Worm (Caenorhabditis elegans) whole organism, young adult: ENCODE results near the gene rdy-2.

Experiments used
- B0261.1 ChIP-seq: sonication (generic microtip); optimal IDR thresholded peaks from 2 replicates; lab custom pipeline; 2016; ENCODE audit warnings: mild to moderate bottlenecking, missing genetic modification characterization, moderate library complexity, missing compliant biosample characterization
- F10E7.11 ChIP-seq: sonication (generic microtip); optimal IDR thresholded peaks from 2 replicates; lab custom pipeline; 2017; ENCODE audit warnings: mild to moderate bottlenecking, missing genetic modification characterization, moderate library complexity, missing compliant biosample characterization
- F33H1.4 ChIP-seq: fragments of 200-800 bp; sonication (Bioruptor generic); IDR thresholded peaks from 2 replicates; pipeline ENCODE4 v1.3.6; 2022; ENCODE audit warnings: missing genetic modification reagents, missing genetic modification characterization, missing compliant biosample characterization
- F49E8.2 ChIP-seq: sonication (generic microtip); optimal IDR thresholded peaks from 3 replicates; lab custom pipeline; 2017; ENCODE audit warnings: missing genetic modification characterization, mild to moderate bottlenecking, missing compliant biosample characterization, antibody characterized with exemption, moderate library complexity; ENCODE audit not compliant: insufficient read depth
- F55B11.4 ChIP-seq: sonication (generic microtip); optimal IDR thresholded peaks from 2 replicates; lab custom pipeline; 2016; ENCODE audit warnings: missing compliant biosample characterization, missing genetic modification characterization, borderline replicate concordance; ENCODE audit not compliant: insufficient read depth
- F57C9.4 ChIP-seq: sonication (generic microtip); optimal IDR thresholded peaks from 2 replicates; lab custom pipeline; 2017; ENCODE audit warnings: mild to moderate bottlenecking, missing genetic modification characterization, missing compliant biosample characterization
- K11D2.4 ChIP-seq: fragments of 200-800 bp; sonication (Bioruptor generic); IDR thresholded peaks from 2 replicates; pipeline ENCODE4 v1.3.6; 2022; ENCODE audit warnings: missing genetic modification reagents, missing genetic modification characterization, missing compliant biosample characterization
- T26A5.8 ChIP-seq: sonication (generic microtip); optimal IDR thresholded peaks from 2 replicates; lab custom pipeline; 2016; ENCODE audit warnings: missing genetic modification characterization, missing compliant biosample characterization
- Y53F4B.3 ChIP-seq: fragments of 200-800 bp; sonication (Bioruptor generic); IDR thresholded peaks from 2 replicates; pipeline ENCODE4 v1.3.6; 2022; ENCODE audit warnings: missing genetic modification reagents, missing genetic modification characterization, missing compliant biosample characterization
- aptf-3 ChIP-seq: fragments of 200-800 bp; sonication (Bioruptor generic); IDR thresholded peaks from 2 replicates; pipeline ENCODE4 v1.3.6; 2022; ENCODE audit warnings: missing genetic modification characterization, missing compliant biosample characterization
- attf-3 ChIP-seq: fragments of 200-800 bp; sonication (Bioruptor generic); conservative IDR thresholded peaks from 2 replicates; pipeline ENCODE4 v1.3.6; 2022; ENCODE audit warnings: missing genetic modification reagents, missing genetic modification characterization, missing compliant biosample characterization
- cebp-1 ChIP-seq, 2 experiments: fragments of 200-800 bp in 1 of 2; sonication (Bioruptor generic) in 1 of 2; sonication (generic microtip) in 1 of 2; IDR thresholded peaks in 1 of 2; optimal IDR thresholded peaks in 1 of 2; 2 replicates each; pipeline versions ENCODE4 v1.3.6 to Lab custom; 2017 to 2022; ENCODE audit warnings: missing compliant biosample characterization in 2 of 2, missing genetic modification characterization in 2 of 2, mild to moderate bottlenecking in 1 of 2, missing genetic modification reagents in 1 of 2, moderate library complexity in 1 of 2
- ceh-58 ChIP-seq: fragments of 200-800 bp; sonication (Bioruptor generic); IDR thresholded peaks from 2 replicates; pipeline ENCODE4 v1.3.6; 2022; ENCODE audit warnings: missing genetic modification characterization, missing compliant biosample characterization
- ceh-79 ChIP-seq: sonication (generic microtip); optimal IDR thresholded peaks from 2 replicates; lab custom pipeline; 2017; ENCODE audit warnings: mild to moderate bottlenecking, missing genetic modification characterization, missing compliant biosample characterization
- die-1 ChIP-seq: sonication (generic microtip); optimal IDR thresholded peaks from 2 replicates; lab custom pipeline; 2016; ENCODE audit warnings: missing genotype, mild to moderate bottlenecking, missing genetic modification characterization, missing compliant biosample characterization
- dox-1 ChIP-seq: fragments of 200-800 bp; sonication (Bioruptor generic); IDR thresholded peaks from 2 replicates; pipeline ENCODE4 v1.3.6; 2022; ENCODE audit warnings: missing genetic modification reagents, missing genetic modification characterization, missing compliant biosample characterization
- egl-44 ChIP-seq: fragments of 200-800 bp; sonication (Bioruptor generic); IDR thresholded peaks from 2 replicates; pipeline ENCODE4 v1.3.6; 2022; ENCODE audit warnings: missing genetic modification reagents, missing genetic modification characterization, missing compliant biosample characterization
- ekl-4 ChIP-seq: fragments of 200-800 bp; sonication (Bioruptor generic); IDR thresholded peaks from 2 replicates; pipeline ENCODE4 v1.3.6; 2022; ENCODE audit warnings: missing genetic modification reagents, missing genetic modification characterization, missing compliant biosample characterization
- gei-17 ChIP-seq: fragments of 200-800 bp; sonication (Bioruptor generic); optimal IDR thresholded peaks from 2 replicates; lab custom pipeline; 2018; ENCODE audit warnings: mild to moderate bottlenecking, missing genetic modification characterization, missing compliant biosample characterization
- hlh-26 ChIP-seq: fragments of 200-800 bp; sonication (Bioruptor generic); conservative IDR thresholded peaks from 2 replicates; pipeline ENCODE4 v1.3.6; 2022; ENCODE audit warnings: missing genetic modification reagents, missing genetic modification characterization, missing compliant biosample characterization
- lag-1 ChIP-seq: fragments of 200-800 bp; sonication (Bioruptor generic); IDR thresholded peaks from 2 replicates; pipeline ENCODE4 v1.3.6; 2022; ENCODE audit warnings: missing genetic modification reagents, missing genetic modification characterization, missing compliant biosample characterization
- lin-26 ChIP-seq: fragments of 200-800 bp; sonication (Bioruptor generic); IDR thresholded peaks from 2 replicates; pipeline ENCODE4 v1.3.6; 2022; ENCODE audit warnings: missing genetic modification reagents, missing genetic modification characterization, missing compliant biosample characterization
- lir-1 ChIP-seq: fragments of 200-800 bp; sonication (Bioruptor generic); conservative IDR thresholded peaks from 2 replicates; pipeline ENCODE4 v1.3.6; 2022; ENCODE audit warnings: missing genetic modification reagents, missing genetic modification characterization, missing compliant biosample characterization
- lsl-1 ChIP-seq: fragments of 200-800 bp; sonication (Bioruptor generic); optimal IDR thresholded peaks from 2 replicates; lab custom pipeline; 2018; ENCODE audit warnings: mild to moderate bottlenecking, missing genetic modification characterization, moderate library complexity, missing compliant biosample characterization
- madf-6 ChIP-seq: fragments of 200-800 bp; sonication (Bioruptor generic); IDR thresholded peaks from 2 replicates; pipeline ENCODE4 v1.3.6; 2022; ENCODE audit warnings: missing genetic modification reagents, missing genetic modification characterization, missing compliant biosample characterization
- mel-28 ChIP-seq: sonication (generic microtip); optimal IDR thresholded peaks from 2 replicates; lab custom pipeline; 2016; ENCODE audit warnings: borderline replicate concordance, mild to moderate bottlenecking, missing genetic modification characterization, missing compliant biosample characterization
- nfya-2 ChIP-seq: fragments of 200-800 bp; sonication (Bioruptor generic); IDR thresholded peaks from 2 replicates; pipeline ENCODE4 v1.3.6; 2022; ENCODE audit warnings: missing genetic modification reagents, missing genetic modification characterization, missing compliant biosample characterization
- nhr-27 ChIP-seq: fragments of 200-800 bp; sonication (Bioruptor generic); optimal IDR thresholded peaks from 2 replicates; lab custom pipeline; 2018; ENCODE audit warnings: mild to moderate bottlenecking, missing genetic modification characterization, moderate library complexity, missing compliant biosample characterization
- sea-2 ChIP-seq: fragments of 200-800 bp; sonication (Bioruptor generic); IDR thresholded peaks from 2 replicates; pipeline ENCODE4 v1.3.6; 2022; ENCODE audit warnings: missing genetic modification characterization, missing compliant biosample characterization
- snpc-1.3 ChIP-seq: sonication (generic microtip); optimal IDR thresholded peaks from 2 replicates; lab custom pipeline; 2017; ENCODE audit warnings: missing genetic modification characterization, mild to moderate bottlenecking, missing compliant biosample characterization, antibody characterized with exemption, moderate library complexity, missing genotype, missing genetic modification reagents; ENCODE audit not compliant: insufficient read depth
- snpc-3.4 ChIP-seq: sonication (generic microtip); optimal IDR thresholded peaks from 2 replicates; lab custom pipeline; 2017; ENCODE audit warnings: missing genetic modification characterization, mild to moderate bottlenecking, missing compliant biosample characterization, antibody characterized with exemption, moderate library complexity, missing genotype, missing genetic modification reagents
- sptf-2 ChIP-seq: fragments of 200-800 bp; sonication (Bioruptor generic); optimal IDR thresholded peaks from 2 replicates; lab custom pipeline; 2018; ENCODE audit warnings: mild to moderate bottlenecking, missing genetic modification characterization, missing compliant biosample characterization
- tbp1 ChIP-seq: fragments of 200-800 bp; sonication (Bioruptor generic); optimal IDR thresholded peaks from 2 replicates; lab custom pipeline; 2018; ENCODE audit warnings: mild to moderate bottlenecking, missing genetic modification characterization, missing compliant biosample characterization
- unc-130 ChIP-seq: sonication (generic microtip); optimal IDR thresholded peaks from 2 replicates; lab custom pipeline; 2016; ENCODE audit warnings: missing genetic modification reagents, missing genetic modification characterization, missing compliant biosample characterization
- xnd-1 ChIP-seq: sonication (generic microtip); optimal IDR thresholded peaks from 2 replicates; lab custom pipeline; 2016; ENCODE audit warnings: missing genotype, missing genetic modification reagents, missing genetic modification characterization, missing compliant biosample characterization
- ztf-28 ChIP-seq: fragments of 200-800 bp; sonication (Bioruptor generic); IDR thresholded peaks from 2 replicates; pipeline ENCODE4 v1.3.6; 2022; ENCODE audit warnings: missing genetic modification reagents, missing genetic modification characterization, missing compliant biosample characterization

The rdy-2 gene

ce11 chrV:13566967-13567366 is 33.8 kb downstream of the rdy-2 start (continued):
- TF ChIP-seq B0261.1 (tag; lab: Kevin White, UChicago), result no peak
- TF ChIP-seq Y53F4B.3 (GFP tag; lab: Robert Waterston, UW), result no peak
- peak; percentile 55 for TF ChIP-seq die-1 (tag; lab: Kevin White, UChicago)
- no peak for TF ChIP-seq dox-1 (GFP tag; lab: Robert Waterston, UW)
- peak; percentile 9; the same call in 1 of the 2 replicates for TF ChIP-seq egl-44 (GFP tag; lab: Robert Waterston, UW)
- no peak for TF ChIP-seq lsl-1 (GFP tag; lab: Kevin White, UChicago)
- no peak for TF ChIP-seq snpc-3.4
- no peak for TF ChIP-seq hlh-26
- TF ChIP-seq madf-6 (GFP tag; lab: Robert Waterston, UW), result peak; percentile 51
- no peak for TF ChIP-seq gei-17
- no peak for TF ChIP-seq aptf-3
- peak; percentile 59 for TF ChIP-seq F10E7.11 (tag; lab: Kevin White, UChicago)
- TF ChIP-seq F57C9.4 (tag; lab: Kevin White, UChicago), result peak; percentile 79
- no peak for TF ChIP-seq xnd-1 (tag; lab: Kevin White, UChicago)
- TF ChIP-seq lin-26 (GFP tag; lab: Robert Waterston, UW), result no peak
- no peak for TF ChIP-seq F49E8.2 (tag; lab: Kevin White, UChicago)
- no peak for TF ChIP-seq ztf-28 (GFP tag; lab: Robert Waterston, UW)
- no peak for TF ChIP-seq nhr-27 (tag; lab: Kevin White, UChicago)
- no peak for TF ChIP-seq ceh-79
- no peak for TF ChIP-seq unc-130 (GFP tag; lab: Kevin White, UChicago)
- TF ChIP-seq K11D2.4, result peak; percentile 50; the same call in 1 of the 2 replicates
- no peak for TF ChIP-seq sea-2 (GFP tag; lab: Robert Waterston, UW)
- TF ChIP-seq nfya-2 (GFP tag; lab: Robert Waterston, UW), result no peak
- TF ChIP-seq sptf-2 (GFP tag; lab: Kevin White, UChicago), result no peak
- TF ChIP-seq attf-3 (GFP tag; lab: Robert Waterston, UW), result no peak
- no peak for TF ChIP-seq cebp-1 (GFP tag; IDR thresholded peaks at IDR 0.05; lab: Robert Waterston, UW)
- TF ChIP-seq cebp-1 (tag; optimal IDR thresholded peaks at IDR 0.05; lab: Kevin White, UChicago), result peak; percentile 47
- TF ChIP-seq snpc-1.3 (tag; lab: Kevin White, UChicago), result no peak
- no peak for TF ChIP-seq lag-1 (GFP tag; lab: Robert Waterston, UW)
- TF ChIP-seq tbp1 (GFP tag; lab: Kevin White, UChicago), result peak; percentile 5
- TF ChIP-seq F33H1.4 (GFP tag; lab: Robert Waterston, UW), result no peak
- TF ChIP-seq T26A5.8 (tag; lab: Kevin White, UChicago), result peak; percentile 70
- TF ChIP-seq ceh-58 (GFP tag; lab: Robert Waterston, UW), result no peak
- TF ChIP-seq mel-28 (tag; lab: Kevin White, UChicago), result no peak

- TF ChIP-seq dox-1 (GFP tag; lab: Robert Waterston, UW) (peak; percentile 16; the same call in 1 of the 2 replicates), ekl-4 (GFP tag; lab: Robert Waterston, UW) (0 out of 2 replicates have a peak, but pooled peaks have one; percentile 21), F55B11.4 (no peak), lir-1 (GFP tag; lab: Robert Waterston, UW) (0 out of 2 replicates have a peak, but pooled peaks have one; percentile 15)
Measured at ce11 chrV:13565781-13566180, 35.0 kb downstream of the rdy-2 start, which contains the start of gene slrp-1. slrp-1 (plus strand) TSS chrV:13565863.
